Fruit fly (Drosophila melanogaster) whole organism, embryonic: ENCODE measurements around the gene CG10587.

Source experiments
- B-H1 ChIP-seq: fragments of 200-800 bp; sonication (Bioruptor generic); IDR thresholded peaks from 3 replicates; pipeline ENCODE4 v1.3.6; 2022; ENCODE audit warnings: missing biosample characterization, missing genetic modification characterization
- CG11504 ChIP-seq: fragments of 200-800 bp; sonication (Bioruptor generic); optimal IDR thresholded peaks from 3 replicates; lab custom pipeline; 2019; ENCODE audit warnings: missing biosample characterization, mild to moderate bottlenecking, missing genetic modification characterization, moderate library complexity
- CG13296 ChIP-seq: fragments of 200-800 bp; sonication (Bioruptor generic); optimal IDR thresholded peaks from 3 replicates; lab custom pipeline; 2018; ENCODE audit warnings: missing biosample characterization, mild to moderate bottlenecking, missing genetic modification characterization
- CG13424 ChIP-seq: fragments of 200-800 bp; sonication (Bioruptor generic); optimal IDR thresholded peaks from 2 replicates; lab custom pipeline; 2019; ENCODE audit warnings: missing biosample characterization, mild to moderate bottlenecking, missing genetic modification characterization, moderate library complexity
- CG14667 ChIP-seq: fragments of 200-800 bp; sonication (Bioruptor generic); IDR thresholded peaks from 2 replicates; pipeline ENCODE4 v1.3.6; 2022; ENCODE audit warnings: missing biosample characterization, missing genetic modification characterization
- CG16813 ChIP-seq: fragments of 200-800 bp; sonication (Bioruptor generic); IDR thresholded peaks from 3 replicates; pipeline ENCODE4 v1.3.6; 2022; ENCODE audit warnings: missing biosample characterization, missing genetic modification characterization; ENCODE audit not compliant: partially characterized antibody
- CG1792 ChIP-seq: fragments of 200-800 bp; sonication (Bioruptor generic); optimal IDR thresholded peaks from 2 replicates; lab custom pipeline; 2016; ENCODE audit warnings: missing biosample characterization, missing genetic modification characterization
- CG2199 ChIP-seq: fragments of 200-800 bp; sonication (Bioruptor generic); IDR thresholded peaks from 3 replicates; pipeline ENCODE4 v1.3.6; 2022; ENCODE audit warnings: missing biosample characterization, missing genetic modification characterization
- CG2202 ChIP-seq: fragments of 200-800 bp; sonication (Bioruptor generic); optimal IDR thresholded peaks from 2 replicates; lab custom pipeline; 2018; ENCODE audit warnings: missing biosample characterization, mild to moderate bottlenecking, missing genetic modification characterization
- CG3281 ChIP-seq: fragments of 200-800 bp; sonication (Bioruptor generic); optimal IDR thresholded peaks from 3 replicates; lab custom pipeline; 2017; ENCODE audit warnings: missing biosample characterization, mild to moderate bottlenecking, missing genetic modification characterization
- CG3726 ChIP-seq: fragments of 200-800 bp; sonication (Bioruptor generic); IDR thresholded peaks from 3 replicates; pipeline ENCODE4, ENCODE4 v1.3.6; 2022; ENCODE audit warnings: missing biosample characterization, missing genetic modification characterization
- CG43689 ChIP-seq: fragments of 200-800 bp; sonication (Bioruptor generic); IDR thresholded peaks from 2 replicates; pipeline ENCODE4 v1.3.6; 2022; ENCODE audit warnings: missing biosample characterization, missing genetic modification characterization
- CG5180 ChIP-seq: fragments of 200-800 bp; sonication (Bioruptor generic); optimal IDR thresholded peaks from 3 replicates; lab custom pipeline; 2017; ENCODE audit warnings: missing biosample characterization, missing genetic modification characterization, mild to moderate bottlenecking, moderate library complexity, missing genetic modification reagents
- CG6854 ChIP-seq: fragments of 200-800 bp; sonication (Bioruptor generic); optimal IDR thresholded peaks from 3 replicates; lab custom pipeline; 2017; ENCODE audit warnings: missing biosample characterization, mild to moderate bottlenecking, missing genetic modification characterization
- CG8765 ChIP-seq: fragments of 200-800 bp; sonication (Bioruptor generic); IDR thresholded peaks from 2 replicates; pipeline ENCODE4 v1.3.6; 2022; ENCODE audit warnings: missing biosample characterization, missing genetic modification characterization
- CG9727 ChIP-seq: fragments of 200-800 bp; sonication (Bioruptor generic); optimal IDR thresholded peaks from 3 replicates; lab custom pipeline; 2017; ENCODE audit warnings: missing biosample characterization, mild to moderate bottlenecking, missing genetic modification characterization
- D ChIP-seq, 2 experiments: fragments of 200-800 bp in 1 of 2; fragments of >200 bp in 1 of 2; sonication (Bioruptor generic) in 1 of 2; optimal IDR thresholded peaks; 2 replicates in 1 of 2; 3 replicates in 1 of 2; lab custom pipeline; 2017; ENCODE audit warnings: mild to moderate bottlenecking in 1 of 2, missing biosample characterization in 1 of 2, missing genetic modification characterization in 1 of 2, missing genetic modification reagents in 1 of 2
- Dip3 ChIP-seq: fragments of 200-800 bp; sonication (Bioruptor generic); optimal IDR thresholded peaks from 3 replicates; lab custom pipeline; 2016; ENCODE audit warnings: missing biosample characterization, missing genetic modification characterization
- Dp ChIP-seq: fragments of 200-800 bp; sonication (Bioruptor generic); optimal IDR thresholded peaks from 2 replicates; lab custom pipeline; 2018; ENCODE audit warnings: missing biosample characterization, mild to moderate bottlenecking, missing genetic modification characterization, moderate library complexity
- Fer1 ChIP-seq: fragments of 200-800 bp; sonication (Bioruptor generic); optimal IDR thresholded peaks from 2 replicates; lab custom pipeline; 2017; ENCODE audit warnings: missing biosample characterization, mild to moderate bottlenecking, missing genetic modification characterization
- HLHmδ ChIP-seq: fragments of 200-800 bp; sonication (Bioruptor generic); optimal IDR thresholded peaks from 2 replicates; lab custom pipeline; 2018; ENCODE audit warnings: missing biosample characterization, mild to moderate bottlenecking, missing genetic modification characterization, moderate library complexity
- Meics ChIP-seq: fragments of 200-800 bp; sonication (Bioruptor generic); optimal IDR thresholded peaks from 2 replicates; lab custom pipeline; 2017; ENCODE audit warnings: missing biosample characterization, mild to moderate bottlenecking, missing genetic modification characterization
- Six4 ChIP-seq: fragments of 200-800 bp; sonication (Bioruptor generic); optimal IDR thresholded peaks from 2 replicates; lab custom pipeline; 2016; ENCODE audit warnings: missing biosample characterization, missing genetic modification characterization
- Sry-δ ChIP-seq: fragments of 200-800 bp; sonication (Bioruptor generic); optimal IDR thresholded peaks from 2 replicates; lab custom pipeline; 2016; ENCODE audit warnings: missing biosample characterization, missing genetic modification characterization
- TFAM ChIP-seq: fragments of 200-800 bp; sonication (Bioruptor generic); optimal IDR thresholded peaks from 2 replicates; lab custom pipeline; 2017; ENCODE audit warnings: missing biosample characterization, missing genetic modification characterization, inconsistent platforms
- Xbp1 ChIP-seq: fragments of 200-800 bp; sonication (Bioruptor generic); optimal IDR thresholded peaks from 3 replicates; lab custom pipeline; 2016; ENCODE audit warnings: missing biosample characterization, mild to moderate bottlenecking, missing genetic modification characterization
- YL-1 ChIP-seq: fragments of 200-800 bp; sonication (Bioruptor generic); optimal IDR thresholded peaks from 3 replicates; lab custom pipeline; 2017; ENCODE audit warnings: missing biosample characterization, mild to moderate bottlenecking, missing genetic modification characterization
- ase ChIP-seq: fragments of 200-800 bp; sonication (Bioruptor generic); IDR thresholded peaks from 3 replicates; pipeline ENCODE4 v1.3.6; 2022; ENCODE audit warnings: missing biosample characterization, missing genetic modification characterization
- bigmax ChIP-seq: fragments of 200-800 bp; sonication (Bioruptor generic); optimal IDR thresholded peaks from 2 replicates; lab custom pipeline; 2018; ENCODE audit warnings: missing biosample characterization, mild to moderate bottlenecking, missing genetic modification characterization
- cas ChIP-seq: fragments of 200-800 bp; sonication (Bioruptor generic); IDR thresholded peaks from 2 replicates; pipeline ENCODE4 v1.3.6; 2022; ENCODE audit warnings: missing biosample characterization, missing genetic modification characterization
- crol ChIP-seq: fragments of 200-800 bp; sonication (Bioruptor generic); IDR thresholded peaks from 2 replicates; pipeline ENCODE4 v1.3.6; 2022; ENCODE audit warnings: missing biosample characterization, missing genetic modification characterization
- dati ChIP-seq: fragments of 200-800 bp; sonication (Bioruptor generic); IDR thresholded peaks from 2 replicates; pipeline ENCODE4 v1.3.6; 2022; ENCODE audit warnings: missing biosample characterization, missing genetic modification characterization
- en ChIP-seq: fragments of 200-800 bp; sonication (Bioruptor generic); optimal IDR thresholded peaks from 2 replicates; lab custom pipeline; 2016; ENCODE audit warnings: missing biosample characterization, missing genetic modification characterization
- ftz-f1 ChIP-seq: fragments of 200-800 bp; sonication (Bioruptor generic); optimal IDR thresholded peaks from 2 replicates; lab custom pipeline; 2016; ENCODE audit warnings: missing biosample characterization, missing genetic modification characterization
- gem ChIP-seq: fragments of 200-800 bp; sonication (Bioruptor generic); optimal IDR thresholded peaks from 2 replicates; lab custom pipeline; 2019; ENCODE audit warnings: missing biosample characterization, mild to moderate bottlenecking, missing genetic modification characterization, moderate library complexity
- h ChIP-seq: fragments of >200 bp; optimal IDR thresholded peaks from 2 replicates; lab custom pipeline; 2017
- kay ChIP-seq: fragments of 200-800 bp; sonication (Bioruptor generic); optimal IDR thresholded peaks from 2 replicates; lab custom pipeline; 2016; ENCODE audit warnings: missing biosample characterization, missing genetic modification characterization
- lab ChIP-seq: fragments of 200-800 bp; sonication (Bioruptor generic); optimal IDR thresholded peaks from 3 replicates; lab custom pipeline; 2017; ENCODE audit warnings: missing biosample characterization, missing genetic modification characterization, mild to moderate bottlenecking, moderate library complexity, missing genetic modification reagents
- nau ChIP-seq: fragments of 200-800 bp; sonication (Bioruptor generic); optimal IDR thresholded peaks from 3 replicates; lab custom pipeline; 2017; ENCODE audit warnings: missing biosample characterization, mild to moderate bottlenecking, missing genetic modification characterization, missing genetic modification reagents
- nerfin-1 ChIP-seq: fragments of 200-800 bp; sonication (Bioruptor generic); optimal IDR thresholded peaks from 3 replicates; lab custom pipeline; 2019; ENCODE audit warnings: missing biosample characterization, mild to moderate bottlenecking, missing genetic modification characterization, moderate library complexity
- onecut ChIP-seq: fragments of 200-800 bp; sonication (Bioruptor generic); IDR thresholded peaks from 2 replicates; pipeline ENCODE4 v1.3.6; 2022; ENCODE audit warnings: missing biosample characterization, missing genetic modification characterization
- pb ChIP-seq: fragments of 200-800 bp; sonication (Bioruptor generic); optimal IDR thresholded peaks from 3 replicates; lab custom pipeline; 2016; ENCODE audit warnings: missing biosample characterization, missing genetic modification characterization
- prd ChIP-seq, 3 experiments: fragments of >200 bp in 2 of 3; fragments of 200-800 bp in 1 of 3; sonication (Bioruptor generic) in 1 of 3; optimal IDR thresholded peaks in 2 of 3; IDR thresholded peaks in 1 of 3; 2 replicates in 2 of 3; 3 replicates in 1 of 3; pipeline versions ENCODE4 v1.3.6 to Lab custom; 2017 to 2022; ENCODE audit warnings: missing biosample characterization in 1 of 3, missing genetic modification characterization in 1 of 3
- schlank ChIP-seq: fragments of 200-800 bp; sonication (Bioruptor generic); optimal IDR thresholded peaks from 2 replicates; lab custom pipeline; 2018; ENCODE audit warnings: missing biosample characterization, mild to moderate bottlenecking, missing genetic modification characterization
- slp2 ChIP-seq: fragments of 200-800 bp; sonication (Bioruptor generic); optimal IDR thresholded peaks from 2 replicates; lab custom pipeline; 2016; ENCODE audit warnings: missing biosample characterization, missing genetic modification characterization
- ssp ChIP-seq: fragments of 200-800 bp; sonication (Bioruptor generic); IDR thresholded peaks from 2 replicates; pipeline ENCODE4 v1.3.6; 2022; ENCODE audit warnings: missing biosample characterization, missing genetic modification characterization
- sug ChIP-seq: fragments of 200-800 bp; optimal IDR thresholded peaks from 2 replicates; lab custom pipeline; 2019; ENCODE audit warnings: missing biosample characterization, mild to moderate bottlenecking, missing genetic modification characterization, moderate library complexity
- unc-4 ChIP-seq: fragments of 200-800 bp; sonication (Bioruptor generic); IDR thresholded peaks from 2 replicates; pipeline ENCODE4 v1.3.6; 2022; ENCODE audit warnings: missing biosample characterization, missing genetic modification characterization; ENCODE audit not compliant: partially characterized antibody
- zen ChIP-seq: fragments of 200-800 bp; sonication (Bioruptor generic); optimal IDR thresholded peaks from 3 replicates; lab custom pipeline; 2018; ENCODE audit warnings: missing biosample characterization, mild to moderate bottlenecking, missing genetic modification characterization, moderate library complexity

Gene CG10587

dm6 chr3L:21010846-21011607, 48.7 kb upstream of the CG10587 start (continued):
- TF ChIP-seq CG11504 (tag; lab: Kevin White, UChicago) (peak; percentile 53), CG8765 (GFP tag; lab: Robert Waterston, UW) (no peak), CG6854 (no peak), h (lab: Kevin White, UChicago) (no peak), CG13296 (GFP tag; lab: Kevin White, UChicago) (no peak), nerfin-1 (tag; lab: Kevin White, UChicago) (peak; percentile 45), CG13424 (peak; percentile 26), bigmax (GFP tag; lab: Kevin White, UChicago) (no peak), cas (no peak), Fer1 (peak; percentile 35), prd (optimal IDR thresholded peaks at IDR 0.05; lab: Kevin White, UChicago) (no peak), prd (GFP tag; IDR thresholded peaks at IDR 0.05; lab: Robert Waterston, UW) (peak; percentile 48; the same call in 1 of the 3 replicates), slp2 (GFP tag; lab: Kevin White, UChicago) (no peak), HLHmδ (GFP tag; lab: Kevin White, UChicago) (no peak), en (GFP tag; lab: Kevin White, UChicago) (no peak), onecut (GFP tag; lab: Robert Waterston, UW) (no peak), B-H1 (GFP tag; lab: Robert Waterston, UW) (no peak), CG16813 (no peak), ase (GFP tag; lab: Robert Waterston, UW) (no peak), kay (GFP tag; lab: Kevin White, UChicago) (no peak), CG1792 (no peak), dati (no peak), CG5180 (GFP tag; lab: Kevin White, UChicago) (no peak), nau (GFP tag; lab: Kevin White, UChicago) (peak; percentile 49), CG3281 (GFP tag; lab: Kevin White, UChicago) (peak; percentile 47), CG9727 (peak; percentile 59), CG14667 (no peak), CG43689 (GFP tag; lab: Robert Waterston, UW) (no peak), CG3726 (GFP tag; lab: Robert Waterston, UW) (no peak), Dp (GFP tag; lab: Kevin White, UChicago) (no peak), YL-1 (GFP tag; lab: Kevin White, UChicago) (no peak), Xbp1 (peak; percentile 23), ssp (GFP tag; lab: Robert Waterston, UW) (no peak), Six4 (no peak), lab (GFP tag; lab: Kevin White, UChicago) (peak; percentile 61), Sry-δ (GFP tag; lab: Kevin White, UChicago) (no peak), pb (GFP tag; lab: Kevin White, UChicago) (peak; percentile 16), ftz-f1 (GFP tag; lab: Kevin White, UChicago) (peak; percentile 90), sug (tag; lab: Kevin White, UChicago) (peak; percentile 57), CG2199 (GFP tag; lab: Robert Waterston, UW) (0 out of 3 replicates have a peak, but pooled peaks have one; percentile 68), schlank (tag; lab: Kevin White, UChicago) (no peak), zen (tag; lab: Kevin White, UChicago) (peak; percentile 72), Meics (GFP tag; lab: Kevin White, UChicago) (peak; percentile 64), unc-4 (no peak), CG2202 (tag; lab: Kevin White, UChicago) (no peak), gem (tag; lab: Kevin White, UChicago) (peak; percentile 54), crol (GFP tag; lab: Robert Waterston, UW) (peak; percentile 69; the same call in 1 of the 2 replicates), D (optimal IDR thresholded peaks at IDR 0.05; lab: Kevin White, UChicago) (no peak), D (GFP tag; optimal IDR thresholded peaks at IDR 0.05; lab: Kevin White, UChicago) (no peak), Dip3 (GFP tag; lab: Kevin White, UChicago) (no peak), TFAM (GFP tag; lab: Kevin White, UChicago) (no peak)
